Fruit fly (Drosophila melanogaster) whole organism, embryonic: ENCODE measurements around the gene CG4004.

Experiments used
- BEAF-32 ChIP-seq: fragments of 200-800 bp; sonication (Bioruptor generic); optimal IDR thresholded peaks from 3 replicates; lab custom pipeline; 2017; ENCODE audit warnings: missing biosample characterization, missing genetic modification characterization, mild to moderate bottlenecking, moderate library complexity, missing genetic modification reagents
- BtbVII ChIP-seq: fragments of 200-800 bp; sonication (Bioruptor generic); optimal IDR thresholded peaks from 3 replicates; lab custom pipeline; 2017; ENCODE audit warnings: missing biosample characterization, mild to moderate bottlenecking, missing genetic modification characterization
- CG10209 ChIP-seq: fragments of 200-800 bp; sonication (Bioruptor generic); optimal IDR thresholded peaks from 3 replicates; lab custom pipeline; 2017; ENCODE audit warnings: missing biosample characterization, mild to moderate bottlenecking, missing genetic modification characterization, missing genetic modification reagents
- CG10274 ChIP-seq: fragments of 200-800 bp; sonication (Bioruptor generic); optimal IDR thresholded peaks from 3 replicates; lab custom pipeline; 2017; ENCODE audit warnings: missing biosample characterization, mild to moderate bottlenecking, missing genetic modification characterization
- CG11093 ChIP-seq: fragments of 200-800 bp; sonication (Bioruptor generic); IDR thresholded peaks from 3 replicates; pipeline ENCODE4 v1.3.6; 2022; ENCODE audit warnings: missing biosample characterization, missing genetic modification characterization
- CG12219 ChIP-seq: fragments of 200-800 bp; sonication (Bioruptor generic); optimal IDR thresholded peaks from 3 replicates; lab custom pipeline; 2018; ENCODE audit warnings: missing biosample characterization, mild to moderate bottlenecking, missing genetic modification characterization
- CG13775 ChIP-seq: fragments of 200-800 bp; sonication (Bioruptor generic); optimal IDR thresholded peaks from 3 replicates; lab custom pipeline; 2017; ENCODE audit warnings: missing biosample characterization, mild to moderate bottlenecking, missing genetic modification characterization
- CG14441 ChIP-seq: fragments of 200-800 bp; sonication (Bioruptor generic); IDR thresholded peaks from 2 replicates; pipeline ENCODE4 v1.3.6; 2022; ENCODE audit warnings: missing biosample characterization, missing genetic modification characterization
- CG14965 ChIP-seq: fragments of 200-800 bp; sonication (Bioruptor generic); optimal IDR thresholded peaks from 2 replicates; lab custom pipeline; 2016; ENCODE audit warnings: missing biosample characterization, missing genetic modification characterization, borderline replicate concordance
- CG15011 ChIP-seq: fragments of 200-800 bp; sonication (Bioruptor generic); optimal IDR thresholded peaks from 3 replicates; lab custom pipeline; 2018; ENCODE audit warnings: missing biosample characterization, mild to moderate bottlenecking, missing genetic modification characterization
- CG15696 ChIP-seq: fragments of 200-800 bp; sonication (Bioruptor generic); optimal IDR thresholded peaks from 2 replicates; lab custom pipeline; 2019; ENCODE audit warnings: missing biosample characterization, mild to moderate bottlenecking, missing genetic modification characterization, moderate library complexity
- CG1603 ChIP-seq: fragments of 200-800 bp; sonication (Bioruptor generic); optimal IDR thresholded peaks from 2 replicates; lab custom pipeline; 2019; ENCODE audit warnings: missing biosample characterization, mild to moderate bottlenecking, missing genetic modification characterization, moderate library complexity
- CG17612 ChIP-seq: fragments of 200-800 bp; sonication (Bioruptor generic); IDR thresholded peaks from 2 replicates; pipeline ENCODE4 v1.3.6; 2022; ENCODE audit warnings: missing biosample characterization, missing genetic modification characterization
- CG18476 ChIP-seq: fragments of 200-800 bp; sonication (Bioruptor generic); optimal IDR thresholded peaks from 2 replicates; lab custom pipeline; 2016; ENCODE audit warnings: missing biosample characterization, mild to moderate bottlenecking, missing genetic modification characterization
- CG2120 ChIP-seq: fragments of 200-800 bp; sonication (Bioruptor generic); optimal IDR thresholded peaks from 3 replicates; lab custom pipeline; 2016; ENCODE audit warnings: missing biosample characterization, missing genetic modification characterization
- CG31388 ChIP-seq: fragments of 200-800 bp; sonication (Bioruptor generic); optimal IDR thresholded peaks from 2 replicates; lab custom pipeline; 2016; ENCODE audit warnings: missing biosample characterization, missing genetic modification characterization
- CG3838 ChIP-seq: fragments of 200-800 bp; sonication (Bioruptor generic); optimal IDR thresholded peaks from 3 replicates; lab custom pipeline; 2016; ENCODE audit warnings: missing biosample characterization, missing genetic modification characterization
- CG4282 ChIP-seq: fragments of 200-800 bp; sonication (Bioruptor generic); optimal IDR thresholded peaks from 2 replicates; lab custom pipeline; 2016; ENCODE audit warnings: missing biosample characterization, missing genetic modification characterization
- CG6175 ChIP-seq: fragments of 200-800 bp; sonication (Bioruptor generic); IDR thresholded peaks from 3 replicates; pipeline ENCODE4 v1.3.6; 2022; ENCODE audit warnings: missing biosample characterization, missing genetic modification characterization
- CG7928 ChIP-seq: fragments of 200-800 bp; sonication (Bioruptor generic); optimal IDR thresholded peaks from 2 replicates; lab custom pipeline; 2017; ENCODE audit warnings: missing biosample characterization, mild to moderate bottlenecking, missing genetic modification characterization
- CG8924 ChIP-seq: fragments of 200-800 bp; optimal IDR thresholded peaks from 3 replicates; lab custom pipeline; 2019; ENCODE audit warnings: missing biosample characterization, mild to moderate bottlenecking, missing genetic modification characterization, moderate library complexity
- CG9797 ChIP-seq: fragments of 200-800 bp; sonication (Bioruptor generic); optimal IDR thresholded peaks from 3 replicates; lab custom pipeline; 2018; ENCODE audit warnings: missing biosample characterization, mild to moderate bottlenecking, missing genetic modification characterization
- CkIIα-i1 ChIP-seq: fragments of 200-800 bp; sonication (Bioruptor generic); IDR thresholded peaks from 2 replicates; pipeline ENCODE4 v1.3.6; 2022; ENCODE audit warnings: missing biosample characterization, missing genetic modification characterization
- Doc2 ChIP-seq: fragments of 200-800 bp; sonication (Bioruptor generic); IDR thresholded peaks from 2 replicates; pipeline ENCODE4 v1.3.6; 2022; ENCODE audit warnings: missing biosample characterization, missing genetic modification characterization
- Gsc ChIP-seq: fragments of 200-800 bp; sonication (Bioruptor generic); IDR thresholded peaks from 2 replicates; pipeline ENCODE4 v1.3.6; 2022; ENCODE audit warnings: missing biosample characterization, missing genetic modification characterization
- HHEX ChIP-seq: fragments of 200-800 bp; sonication (Bioruptor generic); optimal IDR thresholded peaks from 3 replicates; lab custom pipeline; 2017; ENCODE audit warnings: missing biosample characterization, mild to moderate bottlenecking, missing genetic modification characterization, missing genetic modification reagents
- HLH54F ChIP-seq: fragments of 200-800 bp; sonication (Bioruptor generic); optimal IDR thresholded peaks from 3 replicates; lab custom pipeline; 2016; ENCODE audit warnings: missing biosample characterization, missing genetic modification characterization
- Hr78 ChIP-seq, 2 experiments: fragments of 200-800 bp in 1 of 2; fragments of >200 bp in 1 of 2; sonication (Bioruptor generic) in 1 of 2; optimal IDR thresholded peaks; 2 replicates each; lab custom pipeline; 2017 to 2019; ENCODE audit warnings: missing biosample characterization in 2 of 2, missing genetic modification characterization in 2 of 2, mild to moderate bottlenecking in 1 of 2, moderate library complexity in 1 of 2
- Lhr ChIP-seq: fragments of 200-800 bp; sonication (Bioruptor generic); optimal IDR thresholded peaks from 3 replicates; lab custom pipeline; 2017; ENCODE audit warnings: mild to moderate bottlenecking, missing biosample characterization, missing genetic modification reagents, missing genetic modification characterization
- Med ChIP-seq: fragments of 200-800 bp; sonication (Bioruptor generic); peaks from one replicate; lab custom pipeline; 2016; ENCODE audit warnings: missing biosample characterization, missing genetic modification characterization, mild to moderate bottlenecking, inconsistent platforms, moderate library complexity
- NFAT ChIP-seq: fragments of 200-800 bp; sonication (Bioruptor generic); IDR thresholded peaks from 2 replicates; pipeline ENCODE4 v1.3.6; 2022; ENCODE audit warnings: missing biosample characterization, missing genetic modification characterization
- Optix ChIP-seq: fragments of 200-800 bp; sonication (Bioruptor generic); IDR thresholded peaks from 3 replicates; pipeline ENCODE4 v1.3.6; 2022; ENCODE audit warnings: missing biosample characterization, missing genetic modification characterization
- PHDP ChIP-seq: fragments of 200-800 bp; sonication (Bioruptor generic); optimal IDR thresholded peaks from 3 replicates; lab custom pipeline; 2018; ENCODE audit warnings: missing biosample characterization, mild to moderate bottlenecking, missing genetic modification characterization, moderate library complexity
- Scr ChIP-seq: fragments of 200-800 bp; sonication (Bioruptor generic); IDR thresholded peaks from 2 replicates; pipeline ENCODE4 v1.3.6; 2022; ENCODE audit warnings: missing biosample characterization, missing genetic modification characterization; ENCODE audit not compliant: partially characterized antibody
- Six4 ChIP-seq: fragments of 200-800 bp; sonication (Bioruptor generic); optimal IDR thresholded peaks from 2 replicates; lab custom pipeline; 2016; ENCODE audit warnings: missing biosample characterization, missing genetic modification characterization
- YL-1 ChIP-seq: fragments of 200-800 bp; sonication (Bioruptor generic); optimal IDR thresholded peaks from 3 replicates; lab custom pipeline; 2017; ENCODE audit warnings: missing biosample characterization, mild to moderate bottlenecking, missing genetic modification characterization
- amos ChIP-seq: fragments of 200-800 bp; sonication (Bioruptor generic); IDR thresholded peaks from 2 replicates; pipeline ENCODE4 v1.3.6; 2022; ENCODE audit warnings: missing biosample characterization, missing genetic modification characterization; ENCODE audit not compliant: partially characterized antibody
- aop ChIP-seq: fragments of 200-800 bp; sonication (Bioruptor generic); IDR thresholded peaks from 2 replicates; pipeline ENCODE4 v1.3.6; 2022; ENCODE audit warnings: missing biosample characterization, missing genetic modification characterization
- ash1 ChIP-seq: fragments of 200-800 bp; sonication (Bioruptor generic); optimal IDR thresholded peaks from 2 replicates; lab custom pipeline; 2018; ENCODE audit warnings: missing biosample characterization, mild to moderate bottlenecking, missing genetic modification characterization
- bsh ChIP-seq, 2 experiments: fragments of 200-800 bp; sonication (Bioruptor generic); optimal IDR thresholded peaks; 2 replicates each; lab custom pipeline; 2017 to 2018; ENCODE audit warnings: mild to moderate bottlenecking in 2 of 2, missing biosample characterization in 2 of 2, missing genetic modification characterization in 2 of 2, moderate library complexity in 1 of 2
- cas ChIP-seq: fragments of 200-800 bp; sonication (Bioruptor generic); IDR thresholded peaks from 2 replicates; pipeline ENCODE4 v1.3.6; 2022; ENCODE audit warnings: missing biosample characterization, missing genetic modification characterization
- cato ChIP-seq: fragments of 200-800 bp; sonication (Bioruptor generic); optimal IDR thresholded peaks from 2 replicates; lab custom pipeline; 2016; ENCODE audit warnings: missing biosample characterization, missing genetic modification characterization, borderline replicate concordance
- crc ChIP-seq: fragments of 200-800 bp; sonication (Bioruptor generic); optimal IDR thresholded peaks from 2 replicates; lab custom pipeline; 2016; ENCODE audit warnings: missing biosample characterization, missing genetic modification characterization
- fru ChIP-seq: fragments of >200 bp; optimal IDR thresholded peaks from 2 replicates; lab custom pipeline; 2017
- nau ChIP-seq: fragments of 200-800 bp; sonication (Bioruptor generic); optimal IDR thresholded peaks from 3 replicates; lab custom pipeline; 2017; ENCODE audit warnings: missing biosample characterization, mild to moderate bottlenecking, missing genetic modification characterization, missing genetic modification reagents
- odd ChIP-seq: fragments of 200-800 bp; sonication (Bioruptor generic); optimal IDR thresholded peaks from 2 replicates; lab custom pipeline; 2017; ENCODE audit warnings: missing biosample characterization, mild to moderate bottlenecking, missing genetic modification characterization
- sc ChIP-seq, 3 experiments: fragments of >200 bp in 2 of 3; fragments of 200-800 bp in 1 of 3; sonication (Bioruptor generic) in 1 of 3; optimal IDR thresholded peaks; 2 replicates in 2 of 3; 3 replicates in 1 of 3; lab custom pipeline; 2017; ENCODE audit warnings: mild to moderate bottlenecking in 1 of 3, missing biosample characterization in 1 of 3, missing genetic modification characterization in 1 of 3, missing genetic modification reagents in 1 of 3
- shn ChIP-seq: fragments of 200-800 bp; sonication (Bioruptor generic); optimal IDR thresholded peaks from 3 replicates; lab custom pipeline; 2016; ENCODE audit warnings: missing biosample characterization, missing genetic modification characterization
- sqz ChIP-seq: fragments of 200-800 bp; sonication (Bioruptor generic); optimal IDR thresholded peaks from 3 replicates; lab custom pipeline; 2018; ENCODE audit warnings: missing biosample characterization, mild to moderate bottlenecking, missing genetic modification characterization
- tgo ChIP-seq: fragments of 200-800 bp; sonication (Bioruptor generic); IDR thresholded peaks from 3 replicates; pipeline ENCODE4 v1.3.6; 2022; ENCODE audit warnings: missing biosample characterization, missing genetic modification characterization

Gene CG4004

dm6 chrX:12752196-12752595 lies 8.2 kb downstream of the CG4004 start (continued):
- TF ChIP-seq CG1603 (peak; percentile 98), CG7928 (GFP tag; lab: Kevin White, UChicago) (peak; percentile 79), BtbVII (peak; percentile 99), CG14441 (GFP tag; lab: Robert Waterston, UW) (peak; percentile 99), sqz (GFP tag; lab: Kevin White, UChicago) (peak; percentile 93), BEAF-32 (GFP tag; lab: Kevin White, UChicago) (peak; percentile 36), PHDP (tag; lab: Kevin White, UChicago) (peak; percentile 99), Med (GFP tag; lab: Kevin White, UChicago) (peak; percentile 100), CG6175 (GFP tag; lab: Robert Waterston, UW) (peak; percentile 98), CG12219 (peak; percentile 99), Lhr (peak; percentile 98), YL-1 (GFP tag; lab: Kevin White, UChicago) (peak; percentile 95), CG17612 (GFP tag; lab: Robert Waterston, UW) (peak; percentile 98), crc (GFP tag; lab: Kevin White, UChicago) (peak; percentile 98), Doc2 (GFP tag; lab: Robert Waterston, UW) (peak; percentile 97), shn (GFP tag; lab: Kevin White, UChicago) (peak; percentile 99), CG3838 (GFP tag; lab: Kevin White, UChicago) (peak; percentile 98), CG15696 (tag; lab: Kevin White, UChicago) (peak; percentile 96), HLH54F (peak; percentile 99), CG31388 (GFP tag; lab: Kevin White, UChicago) (peak; percentile 98), sc (optimal IDR thresholded peaks at IDR 0.05; lab: Kevin White, UChicago) (no peak), sc (GFP tag; optimal IDR thresholded peaks at IDR 0.05; lab: Kevin White, UChicago) (peak; percentile 99), cato (GFP tag; lab: Kevin White, UChicago) (peak; percentile 99), CG4282 (GFP tag; lab: Kevin White, UChicago) (peak; percentile 98), CkIIα-i1 (GFP tag; lab: Robert Waterston, UW) (peak; percentile 95), nau (GFP tag; lab: Kevin White, UChicago) (peak; percentile 97), CG10274 (peak; percentile 96), Optix (GFP tag; lab: Robert Waterston, UW) (peak; percentile 98), CG13775 (GFP tag; lab: Kevin White, UChicago) (peak; percentile 99), CG15011 (GFP tag; lab: Kevin White, UChicago) (peak; percentile 99), CG10209 (GFP tag; lab: Kevin White, UChicago) (peak; percentile 99), amos (GFP tag; lab: Robert Waterston, UW) (no peak), bsh (GFP tag; optimal IDR thresholded peaks at IDR 0.05; lab: Kevin White, UChicago) (peak; percentile 99 to 100), Scr (GFP tag; lab: Robert Waterston, UW) (0 out of 2 replicates have a peak, but pooled peaks have one; percentile 26), CG9797 (GFP tag; lab: Kevin White, UChicago) (peak; percentile 64), tgo (GFP tag; lab: Robert Waterston, UW) (peak; percentile 99), Hr78 (GFP tag; optimal IDR thresholded peaks at IDR 0.05; lab: Kevin White, UChicago) (peak in 1 of 2 experiments; percentile 58), HHEX (GFP tag; lab: Kevin White, UChicago) (peak; percentile 99), Six4 (GFP tag; lab: Kevin White, UChicago) (peak; percentile 99), NFAT (GFP tag; lab: Robert Waterston, UW) (peak; percentile 99), CG14965 (GFP tag; lab: Kevin White, UChicago) (peak; percentile 94), CG11093 (GFP tag; lab: Robert Waterston, UW) (peak; percentile 98), CG8924 (tag; lab: Kevin White, UChicago) (peak; percentile 99), Gsc (GFP tag; lab: Robert Waterston, UW) (peak; percentile 98), CG18476 (GFP tag; lab: Kevin White, UChicago) (peak; percentile 99), CG2120 (peak; percentile 100), fru (lab: Kevin White, UChicago) (no peak), odd (GFP tag; lab: Kevin White, UChicago) (peak; percentile 96), ash1 (GFP tag; lab: Kevin White, UChicago) (peak; percentile 94), cas (peak; percentile 98), aop (GFP tag; lab: Robert Waterston, UW) (peak; percentile 93)
